Worm (Caenorhabditis elegans) whole organism, L3 larva: ENCODE data around the gene nhr-222.

Source experiments
- ZK546.5 ChIP-seq: sonication (generic microtip); optimal IDR thresholded peaks from 2 replicates; lab custom pipeline; 2017; ENCODE audit warnings: missing biosample characterization, missing genetic modification characterization
- ceh-82 ChIP-seq: fragments of 150-350 bp; optimal IDR thresholded peaks from 2 replicates; lab custom pipeline; 2014; ENCODE audit warnings: missing biosample characterization, missing genetic modification characterization
- elt-3 ChIP-seq, 3 experiments: fragments of 150-350 bp in 1 of 3; sonication (generic microtip) in 2 of 3; optimal IDR thresholded peaks; 2 replicates in 2 of 3; 4 replicates in 1 of 3; lab custom pipeline; 2014 to 2017; ENCODE audit warnings: missing biosample characterization in 3 of 3, missing genetic modification characterization in 3 of 3
- nfya-1 ChIP-seq: sonication (generic microtip); optimal IDR thresholded peaks from 2 replicates; lab custom pipeline; 2017; ENCODE audit warnings: missing genetic modification characterization, mild to moderate bottlenecking, missing compliant biosample characterization, antibody characterized with exemption, moderate library complexity; ENCODE audit not compliant: insufficient read depth
- nhr-237 ChIP-seq: fragments of 150-350 bp; optimal IDR thresholded peaks from 2 replicates; lab custom pipeline; 2014; ENCODE audit warnings: missing biosample characterization, missing genetic modification characterization
- nhr-43 ChIP-seq: sonication (generic microtip); optimal IDR thresholded peaks from 2 replicates; lab custom pipeline; 2016; ENCODE audit warnings: mild to moderate bottlenecking, missing genetic modification characterization, missing compliant biosample characterization; ENCODE audit not compliant: poor library complexity, severe bottlenecking
- sea-2 ChIP-seq: fragments of 150-350 bp; sonication (generic microtip); optimal IDR thresholded peaks from 4 replicates; lab custom pipeline; 2014; ENCODE audit warnings: missing biosample characterization, missing genetic modification reagents, missing genetic modification characterization
- unc-62 ChIP-seq: fragments of 150-350 bp; sonication (generic microtip); optimal IDR thresholded peaks from 4 replicates; lab custom pipeline; 2014; ENCODE audit warnings: missing biosample characterization, missing genetic modification reagents, missing genetic modification characterization

DNA sequence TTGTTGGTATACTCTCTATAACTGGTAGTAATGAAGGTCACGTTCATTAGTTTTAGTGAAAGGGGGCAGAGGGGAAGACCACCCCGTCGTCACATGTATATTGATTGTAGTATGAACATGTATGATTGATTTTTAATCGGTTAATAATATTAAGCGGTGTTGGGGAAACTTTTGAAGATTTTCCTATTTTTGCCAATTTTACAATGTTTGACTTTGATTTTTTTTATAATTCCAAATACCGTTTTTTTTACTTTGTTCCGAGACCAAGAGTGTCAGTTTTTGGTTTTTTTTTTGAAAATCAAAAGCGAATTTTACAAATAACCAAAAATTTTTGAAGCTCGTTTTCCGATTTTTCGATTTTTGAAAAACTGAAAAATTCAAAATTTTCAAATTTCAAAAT lies 8.0 kb downstream of the nhr-222 start, which contains the start of gene nhr-221:
- TF ChIP-seq nfya-1 (no peak), ceh-82 (tag; lab: Kevin White, UChicago) (no peak), nhr-43 (tag; lab: Kevin White, UChicago) (no peak), sea-2 (GFP tag; lab: Kevin White, UChicago) (no peak), nhr-237 (no peak), unc-62 (GFP tag; lab: Kevin White, UChicago) (no peak), ZK546.5 (no peak), elt-3 (tag; optimal IDR thresholded peaks at IDR 0.05; lab: Kevin White, UChicago) (no peak)
